Worm (Caenorhabditis elegans): Measurements from ENCODE around the gene R07D5.2.

- TF ChIP-seq pha-4 (tag; optimal IDR thresholded peaks at IDR 0.05) = no peak
- no peak for TF ChIP-seq dmd-4 (tag; optimal IDR thresholded peaks at IDR 0.05; ENCODE audit: borderline replicate concordance)
- TF ChIP-seq hlh-30 (tag; optimal IDR thresholded peaks at IDR 0.05; ENCODE audit: insufficient read depth) = no peak
- TF ChIP-seq lin-11 (tag; optimal IDR thresholded peaks at IDR 0.05) = no peak
Observed at ce11 chrX:15077597-15078261, 38.7 kb downstream of the R07D5.2 start, which contains the start of the genes H40L08.8, H40L08.2 and H40L08.7.

All from whole organism, late embryonic.